Worm (Caenorhabditis elegans) whole organism, L2 larva: ENCODE data around the gene srh-129.

Source experiments
- ZK546.5 ChIP-seq: sonication (generic microtip); optimal IDR thresholded peaks from 2 replicates; lab custom pipeline; 2017; ENCODE audit warnings: missing biosample characterization, missing genetic modification characterization
- aly-2 ChIP-seq: fragments of 150-350 bp; optimal IDR thresholded peaks from 2 replicates; lab custom pipeline; 2014; ENCODE audit warnings: missing biosample characterization, missing genetic modification characterization
- blmp-1 ChIP-seq: sonication (generic microtip); optimal IDR thresholded peaks from 2 replicates; lab custom pipeline; 2017; ENCODE audit warnings: missing genetic modification characterization, mild to moderate bottlenecking, missing compliant biosample characterization, antibody characterized with exemption, moderate library complexity; ENCODE audit not compliant: insufficient read depth
- ceh-82 ChIP-seq: fragments of 150-350 bp; optimal IDR thresholded peaks from 2 replicates; lab custom pipeline; 2014; ENCODE audit warnings: missing biosample characterization, missing genetic modification characterization
- fos-1 ChIP-seq: fragments of 150-350 bp; optimal IDR thresholded peaks from 2 replicates; lab custom pipeline; 2014; ENCODE audit warnings: missing biosample characterization, missing genetic modification characterization
- nhr-11 ChIP-seq: fragments of 150-350 bp; optimal IDR thresholded peaks from 2 replicates; lab custom pipeline; 2014; ENCODE audit warnings: missing biosample characterization, missing genetic modification characterization
- nhr-23 ChIP-seq: fragments of 150-350 bp; optimal IDR thresholded peaks from 2 replicates; lab custom pipeline; 2014; ENCODE audit warnings: missing biosample characterization, missing genetic modification reagents, missing genetic modification characterization
- skn-1 ChIP-seq: sonication (generic microtip); optimal IDR thresholded peaks from 2 replicates; lab custom pipeline; 2017; ENCODE audit warnings: missing biosample characterization, missing genetic modification characterization
- snpc-4 ChIP-seq: fragments of 150-350 bp; optimal IDR thresholded peaks from 2 replicates; lab custom pipeline; 2014; ENCODE audit warnings: missing biosample characterization, missing genetic modification characterization
- ztf-11 ChIP-seq: sonication (generic microtip); optimal IDR thresholded peaks from 2 replicates; lab custom pipeline; 2017; ENCODE audit warnings: missing biosample characterization, missing genetic modification characterization

DNA sequence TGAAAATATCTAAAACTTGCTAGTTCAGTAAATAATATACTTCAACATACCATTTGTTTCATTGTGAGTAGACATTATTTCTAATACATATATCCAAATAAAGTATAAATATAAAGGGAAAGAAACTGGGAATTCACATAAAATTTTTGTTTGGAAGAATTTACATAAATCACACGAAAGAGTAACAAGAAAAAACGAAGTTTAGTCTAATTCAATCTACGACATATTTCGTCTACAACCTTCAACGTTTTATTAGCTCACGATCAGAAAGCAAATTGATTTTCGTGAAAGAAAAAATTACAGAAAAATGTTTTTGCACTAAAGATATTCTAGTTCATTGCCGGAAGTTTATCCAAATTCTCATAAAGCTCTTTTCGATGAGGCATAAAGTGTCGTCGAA lies 46.6 kb downstream of the srh-129 start, which contains the start of gene C04F5.2:
- TF ChIP-seq snpc-4 (no peak), fos-1 (tag; lab: Kevin White, UChicago) (no peak), nhr-11 (tag; lab: Kevin White, UChicago) (no peak), nhr-23 (no peak), ZK546.5 (no peak), aly-2 (tag; lab: Kevin White, UChicago) (no peak), skn-1 (tag; lab: Kevin White, UChicago) (no peak), ztf-11 (no peak), ceh-82 (tag; lab: Kevin White, UChicago) (no peak), blmp-1 (no peak)
